Worm (Caenorhabditis elegans) whole organism, L4 larva: ENCODE results near the gene cdh-8.
A peak's percentile ranks its signal among the peaks of the same experiment; 100 is the strongest.

Experiments
- F10B5.3 ChIP-seq: sonication (generic microtip); optimal IDR thresholded peaks from 2 replicates; lab custom pipeline; 2016; ENCODE audit warnings: mild to moderate bottlenecking, missing genetic modification characterization, missing compliant biosample characterization
- F26F4.8 ChIP-seq: fragments of 200-800 bp; sonication (Bioruptor generic); conservative IDR thresholded peaks from 2 replicates; pipeline ENCODE4 v1.3.6; 2022; ENCODE audit warnings: missing genetic modification characterization, missing compliant biosample characterization
- F37D6.2 ChIP-seq: sonication (generic microtip); optimal IDR thresholded peaks from 2 replicates; lab custom pipeline; 2016; ENCODE audit warnings: mild to moderate bottlenecking, missing genetic modification characterization, missing compliant biosample characterization
- R02D3.7 ChIP-seq: fragments of 150-350 bp; sonication (generic microtip); optimal IDR thresholded peaks from 3 replicates; lab custom pipeline; 2014; ENCODE audit warnings: missing biosample characterization, missing genetic modification characterization
- T26A8.4 ChIP-seq: fragments of 200-800 bp; sonication (Bioruptor generic); IDR thresholded peaks from 2 replicates; pipeline ENCODE4 v1.3.6; 2022; ENCODE audit warnings: missing genetic modification characterization, missing compliant biosample characterization
- aha-1 ChIP-seq: fragments of 150-350 bp; peaks from one replicate; lab custom pipeline; 2014; ENCODE audit warnings: missing biosample characterization, missing genetic modification characterization
- ama-1 ChIP-seq: fragments of 150-350 bp; optimal IDR thresholded peaks from 2 replicates; lab custom pipeline; 2014; ENCODE audit warnings: inconsistent platforms, mixed read lengths
- ceh-20 ChIP-seq: fragments of 200-800 bp; sonication (Bioruptor generic); IDR thresholded peaks from 2 replicates; pipeline ENCODE4 v1.3.6; 2022; ENCODE audit warnings: missing genetic modification reagents, missing genetic modification characterization, missing compliant biosample characterization
- ceh-32 ChIP-seq: sonication (generic microtip); optimal IDR thresholded peaks from 2 replicates; lab custom pipeline; 2016; ENCODE audit warnings: mild to moderate bottlenecking, missing genetic modification characterization, missing compliant biosample characterization; ENCODE audit not compliant: poor library complexity
- ctbp-1 ChIP-seq: fragments of 200-800 bp; sonication (Bioruptor generic); IDR thresholded peaks from 2 replicates; pipeline ENCODE4 v1.3.6; 2022; ENCODE audit warnings: missing genetic modification reagents, missing genetic modification characterization, missing compliant biosample characterization
- daf-8 ChIP-seq: fragments of 200-800 bp; sonication (Bioruptor generic); IDR thresholded peaks from 2 replicates; pipeline ENCODE4 v1.3.6; 2022; ENCODE audit warnings: missing genetic modification characterization, missing compliant biosample characterization
- dmd-6 ChIP-seq: fragments of 200-800 bp; sonication (Bioruptor generic); IDR thresholded peaks from 2 replicates; pipeline ENCODE4 v1.3.6; 2022; ENCODE audit warnings: missing genetic modification reagents, missing genetic modification characterization, missing compliant biosample characterization
- dmd-9 ChIP-seq: fragments of 200-800 bp; sonication (Bioruptor generic); IDR thresholded peaks from 2 replicates; pipeline ENCODE4 v1.3.6; 2022; ENCODE audit warnings: missing genetic modification reagents, missing genetic modification characterization, missing compliant biosample characterization
- duxl-1 ChIP-seq: sonication (generic microtip); optimal IDR thresholded peaks from 2 replicates; lab custom pipeline; 2016; ENCODE audit warnings: mild to moderate bottlenecking, missing genetic modification characterization, moderate library complexity, missing compliant biosample characterization; ENCODE audit not compliant: poor library complexity
- egl-27 ChIP-seq: sonication (generic microtip); optimal IDR thresholded peaks from 3 replicates; lab custom pipeline; 2017; ENCODE audit warnings: missing biosample characterization, missing genetic modification reagents, missing genetic modification characterization
- fos-1 ChIP-seq: fragments of 150-350 bp; optimal IDR thresholded peaks from 2 replicates; lab custom pipeline; 2014; ENCODE audit warnings: missing biosample characterization, missing genetic modification characterization
- gei-8 ChIP-seq: fragments of 200-800 bp; sonication (Bioruptor generic); optimal IDR thresholded peaks from 2 replicates; lab custom pipeline; 2018; ENCODE audit warnings: mild to moderate bottlenecking, missing genetic modification characterization, missing compliant biosample characterization
- hlh-11 ChIP-seq: fragments of 200-800 bp; sonication (Bioruptor generic); optimal IDR thresholded peaks from 2 replicates; lab custom pipeline; 2018; ENCODE audit warnings: mild to moderate bottlenecking, missing genetic modification characterization, missing compliant biosample characterization
- hlh-30 ChIP-seq: sonication (generic microtip); optimal IDR thresholded peaks from 2 replicates; lab custom pipeline; 2017; ENCODE audit warnings: antibody characterized with exemption, mild to moderate bottlenecking, missing genetic modification characterization, missing compliant biosample characterization; ENCODE audit not compliant: insufficient read depth
- hmg-1.1 ChIP-seq: fragments of 200-800 bp; sonication (Bioruptor generic); IDR thresholded peaks from 2 replicates; pipeline ENCODE4 v1.3.6; 2022; ENCODE audit warnings: missing genetic modification reagents, missing genetic modification characterization, missing compliant biosample characterization
- lin-1 ChIP-seq: fragments of 200-800 bp; sonication (Bioruptor generic); IDR thresholded peaks from 2 replicates; pipeline ENCODE4 v1.3.6; 2022; ENCODE audit warnings: missing genetic modification reagents, missing genetic modification characterization, missing compliant biosample characterization
- lin-13 ChIP-seq: fragments of 150-350 bp; optimal IDR thresholded peaks from 2 replicates; lab custom pipeline; 2014; ENCODE audit warnings: missing biosample characterization, missing genetic modification reagents, missing genetic modification characterization
- lin-38 ChIP-seq: fragments of 200-800 bp; sonication (Bioruptor generic); IDR thresholded peaks from 2 replicates; pipeline ENCODE4 v1.3.6; 2022; ENCODE audit warnings: missing genetic modification reagents, missing genetic modification characterization, missing compliant biosample characterization
- lir-3 ChIP-seq: sonication (generic microtip); optimal IDR thresholded peaks from 2 replicates; lab custom pipeline; 2016; ENCODE audit warnings: mild to moderate bottlenecking, missing genetic modification characterization, missing compliant biosample characterization
- lsy-2 ChIP-seq, 2 experiments: fragments of 150-350 bp in 1 of 2; sonication (generic microtip) in 1 of 2; optimal IDR thresholded peaks; 2 replicates each; lab custom pipeline; 2014 to 2017; ENCODE audit warnings: missing biosample characterization in 2 of 2, missing genetic modification characterization in 2 of 2
- mep-1 ChIP-seq: fragments of 150-350 bp; sonication (generic microtip); optimal IDR thresholded peaks from 3 replicates; lab custom pipeline; 2014; ENCODE audit warnings: missing biosample characterization, missing genetic modification characterization
- mes-2 ChIP-seq: sonication (generic microtip); optimal IDR thresholded peaks from 2 replicates; lab custom pipeline; 2016; ENCODE audit warnings: missing genotype, mild to moderate bottlenecking, missing genetic modification characterization, missing compliant biosample characterization; ENCODE audit not compliant: poor library complexity, severe bottlenecking
- mxl-2 ChIP-seq: fragments of 200-800 bp; sonication (Bioruptor generic); conservative IDR thresholded peaks from 2 replicates; pipeline ENCODE4 v1.3.6; 2022; ENCODE audit warnings: missing genetic modification reagents, missing genetic modification characterization, missing compliant biosample characterization
- nhr-102 ChIP-seq: sonication (generic microtip); optimal IDR thresholded peaks from 2 replicates; lab custom pipeline; 2016; ENCODE audit warnings: mild to moderate bottlenecking, missing genetic modification characterization, moderate library complexity, missing compliant biosample characterization
- nhr-11 ChIP-seq: fragments of 150-350 bp; optimal IDR thresholded peaks from 2 replicates; lab custom pipeline; 2014; ENCODE audit warnings: missing biosample characterization, missing genetic modification characterization
- nhr-25 ChIP-seq: sonication (generic microtip); optimal IDR thresholded peaks from 2 replicates; lab custom pipeline; 2017; ENCODE audit warnings: missing genetic modification characterization, mild to moderate bottlenecking, missing compliant biosample characterization, antibody characterized with exemption, moderate library complexity, borderline replicate concordance; ENCODE audit not compliant: insufficient read depth
- nhr-41 ChIP-seq: fragments of 200-800 bp; sonication (Bioruptor generic); IDR thresholded peaks from 2 replicates; pipeline ENCODE4 v1.3.6; 2022; ENCODE audit warnings: missing genetic modification reagents, missing genetic modification characterization, missing compliant biosample characterization
- nhr-6 ChIP-seq: fragments of 150-350 bp; optimal IDR thresholded peaks from 2 replicates; lab custom pipeline; 2014; ENCODE audit warnings: missing biosample characterization, missing genetic modification characterization
- nhr-76 ChIP-seq: fragments of 150-350 bp; optimal IDR thresholded peaks from 2 replicates; lab custom pipeline; 2014; ENCODE audit warnings: missing biosample characterization, missing genetic modification characterization
- pha-4 ChIP-seq, 2 experiments: fragments of 150-350 bp in 1 of 2; fragments of 200-800 bp in 1 of 2; sonication (Bioruptor generic) in 1 of 2; IDR thresholded peaks in 1 of 2; optimal IDR thresholded peaks in 1 of 2; 2 replicates each; pipeline versions ENCODE4 v1.3.6 to Lab custom; 2014 to 2022; ENCODE audit warnings: missing genetic modification characterization in 2 of 2, missing genetic modification reagents in 2 of 2, missing biosample characterization in 1 of 2, missing compliant biosample characterization in 1 of 2
- php-3 ChIP-seq: fragments of 200-800 bp; sonication (Bioruptor generic); IDR thresholded peaks from 2 replicates; pipeline ENCODE4 v1.3.6; 2022; ENCODE audit warnings: missing genetic modification reagents, missing genetic modification characterization, missing compliant biosample characterization
- pqm-1 ChIP-seq: sonication (generic microtip); optimal IDR thresholded peaks from 2 replicates; lab custom pipeline; 2017; ENCODE audit warnings: missing biosample characterization, missing genetic modification characterization
- saeg-2 ChIP-seq: fragments of 200-800 bp; sonication (Bioruptor generic); IDR thresholded peaks from 2 replicates; pipeline ENCODE4 v1.3.6; 2022; ENCODE audit warnings: missing genetic modification reagents, missing genetic modification characterization, missing compliant biosample characterization
- sdz-12 ChIP-seq: fragments of 200-800 bp; sonication (Bioruptor generic); optimal IDR thresholded peaks from 2 replicates; lab custom pipeline; 2018; ENCODE audit warnings: mild to moderate bottlenecking, missing genetic modification characterization, missing compliant biosample characterization
- set-16 ChIP-seq: fragments of 200-800 bp; sonication (Bioruptor generic); IDR thresholded peaks from 2 replicates; pipeline ENCODE4 v1.3.6; 2022; ENCODE audit warnings: missing genetic modification reagents, missing genetic modification characterization, missing compliant biosample characterization
- skn-1 ChIP-seq: fragments of 150-350 bp; optimal IDR thresholded peaks from 2 replicates; lab custom pipeline; 2014; ENCODE audit warnings: missing biosample characterization, missing genetic modification characterization
- snpc-4 ChIP-seq: fragments of 150-350 bp; optimal IDR thresholded peaks from 2 replicates; lab custom pipeline; 2014; ENCODE audit warnings: missing biosample characterization, missing genetic modification characterization
- zag-1 ChIP-seq: fragments of 150-350 bp; optimal IDR thresholded peaks from 2 replicates; lab custom pipeline; 2014; ENCODE audit warnings: missing biosample characterization, missing genetic modification characterization
- zfp-2 ChIP-seq: sonication (generic microtip); optimal IDR thresholded peaks from 2 replicates; lab custom pipeline; 2016; ENCODE audit warnings: mild to moderate bottlenecking, missing genetic modification characterization, missing compliant biosample characterization
- zip-2 ChIP-seq: fragments of 150-350 bp; optimal IDR thresholded peaks from 2 replicates; lab custom pipeline; 2014; ENCODE audit warnings: missing biosample characterization, missing genetic modification characterization
- ztf-7 ChIP-seq: fragments of 150-350 bp; optimal IDR thresholded peaks from 2 replicates; lab custom pipeline; 2014; ENCODE audit warnings: missing biosample characterization, missing genetic modification characterization

cdh-8 gene

ce11 chrIV:306572-306971, 33.0 kb upstream of the cdh-8 start:
- no peak for TF ChIP-seq F37D6.2 (tag; lab: Kevin White, UChicago)
- TF ChIP-seq R02D3.7 = no peak
- TF ChIP-seq sdz-12 (GFP tag; lab: Kevin White, UChicago) = no peak
- no peak for TF ChIP-seq mep-1 (tag; lab: Kevin White, UChicago)
- TF ChIP-seq dmd-6 (GFP tag; lab: Robert Waterston, UW) = no peak
- TF ChIP-seq zag-1 = no peak
- no peak for TF ChIP-seq egl-27 (tag; lab: Kevin White, UChicago)
- peak; percentile 19 for TF ChIP-seq mes-2 (tag; lab: Kevin White, UChicago)
- no peak for TF ChIP-seq ztf-7 (tag; lab: Kevin White, UChicago)
- no peak for TF ChIP-seq php-3 (GFP tag; lab: Robert Waterston, UW)
- peak; percentile 37 for TF ChIP-seq nhr-11 (tag; lab: Kevin White, UChicago)
- no peak for TF ChIP-seq mxl-2
- TF ChIP-seq gei-8 (GFP tag; lab: Kevin White, UChicago) = no peak
- TF ChIP-seq duxl-1 (tag; lab: Kevin White, UChicago) = no peak
- TF ChIP-seq ctbp-1 (GFP tag; lab: Robert Waterston, UW) = no peak
- peak; percentile 41; the same call in 1 of the 2 replicates for TF ChIP-seq pha-4 (GFP tag; IDR thresholded peaks at IDR 0.05; lab: Robert Waterston, UW)
- no peak for TF ChIP-seq pha-4 (tag; optimal IDR thresholded peaks at IDR 0.05; lab: Kevin White, UChicago)
- TF ChIP-seq nhr-102 (tag; lab: Kevin White, UChicago) = no peak
- no peak for TF ChIP-seq F26F4.8 (GFP tag; lab: Robert Waterston, UW)
- no peak for TF ChIP-seq dmd-9 (GFP tag; lab: Robert Waterston, UW)
- no peak for TF ChIP-seq pqm-1 (tag; lab: Kevin White, UChicago)
- 0 out of 2 replicates have a peak, but pooled peaks have one; percentile 26 for TF ChIP-seq lin-38 (GFP tag; lab: Robert Waterston, UW)
- no peak for TF ChIP-seq ama-1 (lab: Kevin White, UChicago)
- TF ChIP-seq saeg-2 (GFP tag; lab: Robert Waterston, UW) = no peak
- TF ChIP-seq aha-1 (tag; lab: Kevin White, UChicago) = peak; percentile 73
- TF ChIP-seq hlh-30 (tag; lab: Kevin White, UChicago) = peak; percentile 54
- no peak for TF ChIP-seq set-16 (GFP tag; lab: Robert Waterston, UW)
- peak in 1 of 2 experiments; percentile 47 for TF ChIP-seq lsy-2 (tag; optimal IDR thresholded peaks at IDR 0.05; lab: Kevin White, UChicago)
- 0 out of 2 replicates have a peak, but pooled peaks have one; percentile 10 for TF ChIP-seq nhr-41 (GFP tag; lab: Robert Waterston, UW)
- no peak for TF ChIP-seq nhr-6 (tag; lab: Kevin White, UChicago)
- TF ChIP-seq F10B5.3 (tag; lab: Kevin White, UChicago) = no peak
- TF ChIP-seq ceh-20 (GFP tag; lab: Robert Waterston, UW) = no peak
- TF ChIP-seq hlh-11 (tag; lab: Kevin White, UChicago) = peak; percentile 36
- TF ChIP-seq ceh-32 = no peak
- no peak for TF ChIP-seq daf-8 (GFP tag; lab: Robert Waterston, UW)
- no peak for TF ChIP-seq nhr-25
- 0 out of 2 replicates have a peak, but pooled peaks have one; percentile 15 for TF ChIP-seq hmg-1.1 (GFP tag; lab: Robert Waterston, UW)
- TF ChIP-seq skn-1 (tag; lab: Kevin White, UChicago) = no peak
- TF ChIP-seq fos-1 (tag; lab: Kevin White, UChicago) = no peak
- TF ChIP-seq lin-13 (GFP tag; lab: Kevin White, UChicago) = no peak
- no peak for TF ChIP-seq snpc-4 (tag; lab: Kevin White, UChicago)
- TF ChIP-seq lin-1 = no peak
- TF ChIP-seq zip-2 = no peak
- TF ChIP-seq lir-3 = no peak
- TF ChIP-seq T26A8.4 (GFP tag; lab: Robert Waterston, UW) = no peak
- no peak for TF ChIP-seq nhr-76 (tag; lab: Kevin White, UChicago)
- TF ChIP-seq zfp-2 (tag; lab: Kevin White, UChicago) = no peak
